Worm (Caenorhabditis elegans) whole organism, L4 larva: ENCODE measurements around the gene Y116A8C.25.

Experiments used
- aha-1 ChIP-seq: fragments of 150-350 bp; peaks from one replicate; lab custom pipeline; 2014; ENCODE audit warnings: missing biosample characterization, missing genetic modification characterization
- ceh-20 ChIP-seq: fragments of 200-800 bp; sonication (Bioruptor generic); IDR thresholded peaks from 2 replicates; pipeline ENCODE4 v1.3.6; 2022; ENCODE audit warnings: missing genetic modification reagents, missing genetic modification characterization, missing compliant biosample characterization
- duxl-1 ChIP-seq: sonication (generic microtip); optimal IDR thresholded peaks from 2 replicates; lab custom pipeline; 2016; ENCODE audit warnings: mild to moderate bottlenecking, missing genetic modification characterization, moderate library complexity, missing compliant biosample characterization; ENCODE audit not compliant: poor library complexity
- egl-43 ChIP-seq: fragments of 200-800 bp; sonication (Bioruptor generic); IDR thresholded peaks from 2 replicates; pipeline ENCODE4 v1.3.6; 2022; ENCODE audit warnings: missing genetic modification reagents, missing genetic modification characterization, missing compliant biosample characterization
- lim-7 ChIP-seq: fragments of 200-800 bp; sonication (Bioruptor generic); IDR thresholded peaks from 2 replicates; pipeline ENCODE4 v1.3.6; 2022; ENCODE audit warnings: missing genetic modification characterization, missing compliant biosample characterization
- lin-15B ChIP-seq: fragments of 150-350 bp; sonication (generic microtip); optimal IDR thresholded peaks from 3 replicates; lab custom pipeline; 2014; ENCODE audit warnings: missing biosample characterization, missing genetic modification characterization
- nhr-102 ChIP-seq: sonication (generic microtip); optimal IDR thresholded peaks from 2 replicates; lab custom pipeline; 2016; ENCODE audit warnings: mild to moderate bottlenecking, missing genetic modification characterization, moderate library complexity, missing compliant biosample characterization
- nhr-237 ChIP-seq: sonication (generic microtip); optimal IDR thresholded peaks from 2 replicates; lab custom pipeline; 2017; ENCODE audit warnings: missing biosample characterization, missing genetic modification characterization
- nhr-25 ChIP-seq: sonication (generic microtip); optimal IDR thresholded peaks from 2 replicates; lab custom pipeline; 2017; ENCODE audit warnings: missing genetic modification characterization, mild to moderate bottlenecking, missing compliant biosample characterization, antibody characterized with exemption, moderate library complexity, borderline replicate concordance; ENCODE audit not compliant: insufficient read depth
- unc-62 ChIP-seq, 3 experiments: fragments of 150-350 bp in 1 of 3; sonication (generic microtip); optimal IDR thresholded peaks in 2 of 3; peaks in 1 of 3; 1 replicate in 1 of 3; 2 replicates in 2 of 3; lab custom pipeline; 2014 to 2017; ENCODE audit warnings: missing biosample characterization in 3 of 3, missing genetic modification characterization in 3 of 3, missing genetic modification reagents in 3 of 3, missing genotype in 1 of 3
- ztf-11 ChIP-seq: fragments of 150-350 bp; optimal IDR thresholded peaks from 2 replicates; lab custom pipeline; 2014; ENCODE audit warnings: missing biosample characterization, missing genetic modification characterization

ce11 chrIV:17103116-17103515 is 24.6 kb upstream of the Y116A8C.25 start:
- TF ChIP-seq nhr-237 (tag; lab: Kevin White, UChicago), result no peak
- no peak for TF ChIP-seq nhr-25 (tag; lab: Kevin White, UChicago)
- TF ChIP-seq ceh-20 (GFP tag; lab: Robert Waterston, UW), result no peak
- no peak for TF ChIP-seq lin-15B
- no peak for TF ChIP-seq nhr-102 (tag; lab: Kevin White, UChicago)
- TF ChIP-seq aha-1 (tag; lab: Kevin White, UChicago), result peak; percentile 77
- TF ChIP-seq unc-62 (GFP tag; optimal IDR thresholded peaks at IDR 0.05 in 1 of 2; lab: Kevin White, UChicago), result peak in 1 of 2 experiments; percentile 50
- TF ChIP-seq unc-62 (tag; optimal IDR thresholded peaks at IDR 0.05; lab: Kevin White, UChicago), result no peak
- no peak for TF ChIP-seq egl-43
- TF ChIP-seq duxl-1 (tag; lab: Kevin White, UChicago), result no peak
- no peak for TF ChIP-seq lim-7 (GFP tag; lab: Robert Waterston, UW)
- TF ChIP-seq ztf-11 (tag; lab: Kevin White, UChicago), result no peak
